Fruit fly (Drosophila melanogaster) whole organism, embryonic: ENCODE data around the gene alpha-Spec.

Source experiments
- B-H2 ChIP-seq: fragments of 200-800 bp; sonication (Bioruptor generic); optimal IDR thresholded peaks from 2 replicates; lab custom pipeline; 2018; ENCODE audit warnings: missing biosample characterization, mild to moderate bottlenecking, missing genetic modification characterization
- Bdp1 ChIP-seq: fragments of 200-800 bp; sonication (Bioruptor generic); optimal IDR thresholded peaks from 3 replicates; lab custom pipeline; 2016; ENCODE audit warnings: missing biosample characterization, missing genetic modification characterization
- CG10267 ChIP-seq: fragments of 200-800 bp; sonication (Bioruptor generic); optimal IDR thresholded peaks from 2 replicates; lab custom pipeline; 2018; ENCODE audit warnings: missing biosample characterization, mild to moderate bottlenecking, missing genetic modification characterization, moderate library complexity
- CG10979 ChIP-seq: fragments of 200-800 bp; sonication (Bioruptor generic); optimal IDR thresholded peaks from 2 replicates; lab custom pipeline; 2018; ENCODE audit warnings: missing biosample characterization, mild to moderate bottlenecking, missing genetic modification characterization, moderate library complexity
- CG11560 ChIP-seq: fragments of 200-800 bp; sonication (Bioruptor generic); IDR thresholded peaks from 3 replicates; pipeline ENCODE4 v1.3.6; 2022; ENCODE audit warnings: missing biosample characterization, missing genetic modification characterization
- CG11696 ChIP-seq: fragments of 200-800 bp; sonication (Bioruptor generic); IDR thresholded peaks from 2 replicates; pipeline ENCODE4 v1.3.6; 2022; ENCODE audit warnings: missing biosample characterization, missing genetic modification characterization
- CG13775 ChIP-seq: fragments of 200-800 bp; sonication (Bioruptor generic); optimal IDR thresholded peaks from 3 replicates; lab custom pipeline; 2017; ENCODE audit warnings: missing biosample characterization, mild to moderate bottlenecking, missing genetic modification characterization
- CG2129 ChIP-seq: fragments of 200-800 bp; sonication (Bioruptor generic); IDR thresholded peaks from 2 replicates; pipeline ENCODE4 v1.3.6; 2022; ENCODE audit warnings: missing biosample characterization, missing genetic modification characterization; ENCODE audit not compliant: partially characterized antibody
- CG2712 ChIP-seq: fragments of 200-800 bp; optimal IDR thresholded peaks from 3 replicates; lab custom pipeline; 2019; ENCODE audit warnings: missing biosample characterization, mild to moderate bottlenecking, missing genetic modification characterization, moderate library complexity
- CG2875 ChIP-seq: fragments of 200-800 bp; sonication (Bioruptor generic); optimal IDR thresholded peaks from 2 replicates; lab custom pipeline; 2017; ENCODE audit warnings: missing biosample characterization, mild to moderate bottlenecking, missing genetic modification characterization, missing genetic modification reagents
- CG30403 ChIP-seq: fragments of 200-800 bp; sonication (Bioruptor generic); optimal IDR thresholded peaks from 3 replicates; lab custom pipeline; 2016; ENCODE audit warnings: missing biosample characterization, missing genetic modification characterization
- CG34224 ChIP-seq: fragments of 200-800 bp; sonication (Bioruptor generic); IDR thresholded peaks from 3 replicates; pipeline ENCODE4 v1.3.6; 2022; ENCODE audit warnings: missing biosample characterization, missing genetic modification characterization; ENCODE audit not compliant: partially characterized antibody
- CG3847 ChIP-seq: fragments of 200-800 bp; sonication (Bioruptor generic); IDR thresholded peaks from 2 replicates; pipeline ENCODE4 v1.3.6; 2022; ENCODE audit warnings: missing biosample characterization, missing genetic modification characterization
- CG3995 ChIP-seq: fragments of 200-800 bp; sonication (Bioruptor generic); optimal IDR thresholded peaks from 3 replicates; lab custom pipeline; 2016; ENCODE audit warnings: missing biosample characterization, missing genetic modification characterization
- CG4404 ChIP-seq: fragments of 200-800 bp; sonication (Bioruptor generic); IDR thresholded peaks from 2 replicates; pipeline ENCODE4 v1.3.6; 2022; ENCODE audit warnings: missing biosample characterization, missing genetic modification characterization
- CG4424 ChIP-seq: fragments of 200-800 bp; sonication (Bioruptor generic); optimal IDR thresholded peaks from 3 replicates; lab custom pipeline; 2016; ENCODE audit warnings: missing biosample characterization, missing genetic modification characterization
- CG7928 ChIP-seq: fragments of 200-800 bp; sonication (Bioruptor generic); optimal IDR thresholded peaks from 2 replicates; lab custom pipeline; 2017; ENCODE audit warnings: missing biosample characterization, mild to moderate bottlenecking, missing genetic modification characterization
- CG7963 ChIP-seq: fragments of 200-800 bp; sonication (Bioruptor generic); IDR thresholded peaks from 3 replicates; pipeline ENCODE4 v1.3.6; 2022; ENCODE audit warnings: missing biosample characterization, missing genetic modification characterization; ENCODE audit not compliant: partially characterized antibody
- CG9437 ChIP-seq: fragments of 200-800 bp; sonication (Bioruptor generic); optimal IDR thresholded peaks from 2 replicates; lab custom pipeline; 2018; ENCODE audit warnings: missing biosample characterization, mild to moderate bottlenecking, missing genetic modification characterization
- CG9727 ChIP-seq: fragments of 200-800 bp; sonication (Bioruptor generic); optimal IDR thresholded peaks from 3 replicates; lab custom pipeline; 2017; ENCODE audit warnings: missing biosample characterization, mild to moderate bottlenecking, missing genetic modification characterization
- D ChIP-seq, 2 experiments: fragments of 200-800 bp in 1 of 2; fragments of >200 bp in 1 of 2; sonication (Bioruptor generic) in 1 of 2; optimal IDR thresholded peaks; 2 replicates in 1 of 2; 3 replicates in 1 of 2; lab custom pipeline; 2017; ENCODE audit warnings: mild to moderate bottlenecking in 1 of 2, missing biosample characterization in 1 of 2, missing genetic modification characterization in 1 of 2, missing genetic modification reagents in 1 of 2
- Doc2 ChIP-seq: fragments of 200-800 bp; sonication (Bioruptor generic); IDR thresholded peaks from 2 replicates; pipeline ENCODE4 v1.3.6; 2022; ENCODE audit warnings: missing biosample characterization, missing genetic modification characterization
- Dp ChIP-seq: fragments of 200-800 bp; sonication (Bioruptor generic); optimal IDR thresholded peaks from 2 replicates; lab custom pipeline; 2018; ENCODE audit warnings: missing biosample characterization, mild to moderate bottlenecking, missing genetic modification characterization, moderate library complexity
- ERR ChIP-seq: fragments of 200-800 bp; sonication (Bioruptor generic); optimal IDR thresholded peaks from 2 replicates; lab custom pipeline; 2016; ENCODE audit warnings: missing biosample characterization, missing genetic modification characterization
- Hey ChIP-seq: fragments of 200-800 bp; sonication (Bioruptor generic); optimal IDR thresholded peaks from 3 replicates; lab custom pipeline; 2018; ENCODE audit warnings: missing biosample characterization, mild to moderate bottlenecking, missing genetic modification characterization
- Hr78 ChIP-seq, 2 experiments: fragments of 200-800 bp in 1 of 2; fragments of >200 bp in 1 of 2; sonication (Bioruptor generic) in 1 of 2; optimal IDR thresholded peaks; 2 replicates each; lab custom pipeline; 2017 to 2019; ENCODE audit warnings: missing biosample characterization in 2 of 2, missing genetic modification characterization in 2 of 2, mild to moderate bottlenecking in 1 of 2, moderate library complexity in 1 of 2
- NK7.1 ChIP-seq: fragments of 200-800 bp; sonication (Bioruptor generic); optimal IDR thresholded peaks from 3 replicates; lab custom pipeline; 2016; ENCODE audit warnings: missing biosample characterization, missing genetic modification characterization
- Nf-YC ChIP-seq: fragments of 200-800 bp; optimal IDR thresholded peaks from 3 replicates; lab custom pipeline; 2019; ENCODE audit warnings: missing biosample characterization, mild to moderate bottlenecking, missing genetic modification characterization, moderate library complexity
- Opbp ChIP-seq: fragments of 200-800 bp; sonication (Bioruptor generic); IDR thresholded peaks from 3 replicates; pipeline ENCODE4 v1.3.6; 2022; ENCODE audit warnings: missing biosample characterization, missing genetic modification characterization; ENCODE audit not compliant: partially characterized antibody
- PHDP ChIP-seq: fragments of 200-800 bp; sonication (Bioruptor generic); optimal IDR thresholded peaks from 3 replicates; lab custom pipeline; 2018; ENCODE audit warnings: missing biosample characterization, mild to moderate bottlenecking, missing genetic modification characterization, moderate library complexity
- Side ChIP-seq: fragments of 200-800 bp; sonication (Bioruptor generic); optimal IDR thresholded peaks from 2 replicates; lab custom pipeline; 2016; ENCODE audit warnings: missing biosample characterization, missing genetic modification characterization
- Ssrp ChIP-seq: fragments of 200-800 bp; sonication (Bioruptor generic); optimal IDR thresholded peaks from 2 replicates; lab custom pipeline; 2018; ENCODE audit warnings: missing biosample characterization, mild to moderate bottlenecking, missing genetic modification characterization, moderate library complexity
- ac ChIP-seq: fragments of 200-800 bp; sonication (Bioruptor generic); optimal IDR thresholded peaks from 3 replicates; lab custom pipeline; 2017; ENCODE audit warnings: missing biosample characterization, mild to moderate bottlenecking, missing genetic modification characterization
- al ChIP-seq: fragments of 200-800 bp; sonication (Bioruptor generic); IDR thresholded peaks from 2 replicates; pipeline ENCODE4 v1.3.6; 2022; ENCODE audit warnings: missing biosample characterization, missing genetic modification characterization
- ara ChIP-seq: fragments of 200-800 bp; sonication (Bioruptor generic); IDR thresholded peaks from 2 replicates; pipeline ENCODE4 v1.3.6; 2022; ENCODE audit warnings: missing biosample characterization, missing genetic modification characterization
- danr ChIP-seq: fragments of 200-800 bp; sonication (Bioruptor generic); IDR thresholded peaks from 2 replicates; pipeline ENCODE4 v1.3.6; 2022; ENCODE audit warnings: missing biosample characterization, missing genetic modification characterization
- dysf ChIP-seq: fragments of 200-800 bp; sonication (Bioruptor generic); IDR thresholded peaks from 3 replicates; pipeline ENCODE4 v1.3.6; 2022; ENCODE audit warnings: missing biosample characterization, missing genetic modification characterization
- eyg ChIP-seq: fragments of 200-800 bp; sonication (Bioruptor generic); optimal IDR thresholded peaks from 3 replicates; lab custom pipeline; 2016; ENCODE audit warnings: missing biosample characterization, missing genetic modification characterization
- gcm ChIP-seq: fragments of 200-800 bp; sonication (Bioruptor generic); optimal IDR thresholded peaks from 2 replicates; lab custom pipeline; 2019; ENCODE audit warnings: missing biosample characterization, mild to moderate bottlenecking, missing genetic modification characterization, moderate library complexity
- grau ChIP-seq: fragments of 200-800 bp; optimal IDR thresholded peaks from 3 replicates; lab custom pipeline; 2019; ENCODE audit warnings: missing biosample characterization, mild to moderate bottlenecking, missing genetic modification characterization, moderate library complexity
- ind ChIP-seq: fragments of 200-800 bp; sonication (Bioruptor generic); optimal IDR thresholded peaks from 3 replicates; lab custom pipeline; 2016; ENCODE audit warnings: missing biosample characterization, missing genetic modification characterization
- lmd ChIP-seq: fragments of 200-800 bp; sonication (Bioruptor generic); IDR thresholded peaks from 2 replicates; pipeline ENCODE4 v1.3.6; 2022; ENCODE audit warnings: missing biosample characterization, missing genetic modification characterization
- peb ChIP-seq: fragments of 200-800 bp; sonication (Bioruptor generic); IDR thresholded peaks from 2 replicates; pipeline ENCODE4 v1.3.6; 2022; ENCODE audit warnings: missing biosample characterization, missing genetic modification characterization
- pho ChIP-seq: fragments of 200-800 bp; sonication (Bioruptor generic); optimal IDR thresholded peaks from 2 replicates; lab custom pipeline; 2016; ENCODE audit warnings: missing biosample characterization, missing genetic modification characterization
- sug ChIP-seq: fragments of 200-800 bp; optimal IDR thresholded peaks from 2 replicates; lab custom pipeline; 2019; ENCODE audit warnings: missing biosample characterization, mild to moderate bottlenecking, missing genetic modification characterization, moderate library complexity
- tll ChIP-seq, 2 experiments: fragments of 200-800 bp in 1 of 2; fragments of >200 bp in 1 of 2; sonication (Bioruptor generic) in 1 of 2; optimal IDR thresholded peaks; 2 replicates each; lab custom pipeline; 2017 to 2019; ENCODE audit warnings: missing biosample characterization in 2 of 2, missing genetic modification characterization in 2 of 2, mild to moderate bottlenecking in 1 of 2, moderate library complexity in 1 of 2
- unc-4 ChIP-seq: fragments of 200-800 bp; sonication (Bioruptor generic); IDR thresholded peaks from 2 replicates; pipeline ENCODE4 v1.3.6; 2022; ENCODE audit warnings: missing biosample characterization, missing genetic modification characterization; ENCODE audit not compliant: partially characterized antibody
- zf30C ChIP-seq: fragments of 200-800 bp; sonication (Bioruptor generic); optimal IDR thresholded peaks from 3 replicates; lab custom pipeline; 2018; ENCODE audit warnings: missing biosample characterization, mild to moderate bottlenecking, missing genetic modification characterization

Gene alpha-Spec

dm6 chr3L:1794943-1795696 is at the start of gene alpha-Spec, which contains the start of the genes dlt and Cdc37 (continued):
- TF ChIP-seq CG11560 (tag; lab: Robert Waterston, UW) (peak; percentile 90), grau (tag; lab: Kevin White, UChicago) (peak; percentile 48), danr (GFP tag; lab: Robert Waterston, UW) (no peak), Nf-YC (tag; lab: Kevin White, UChicago) (peak; percentile 58), CG3847 (GFP tag; lab: Robert Waterston, UW) (0 out of 2 replicates have a peak, but pooled peaks have one; percentile 10), Dp (peak; percentile 47), gcm (GFP tag; lab: Kevin White, UChicago) (no peak), CG7928 (GFP tag; lab: Kevin White, UChicago) (peak; percentile 34), al (GFP tag; lab: Robert Waterston, UW) (no peak), Hey (tag; lab: Kevin White, UChicago) (no peak), CG2875 (peak; percentile 34), CG3995 (GFP tag; lab: Kevin White, UChicago) (peak; percentile 52), zf30C (GFP tag; lab: Kevin White, UChicago) (no peak), CG2712 (tag; lab: Kevin White, UChicago) (peak; percentile 66), CG10979 (tag; lab: Kevin White, UChicago) (peak; percentile 1), B-H2 (GFP tag; lab: Kevin White, UChicago) (no peak), Doc2 (GFP tag; lab: Robert Waterston, UW) (no peak), CG9437 (GFP tag; lab: Kevin White, UChicago) (peak; percentile 5), Opbp (GFP tag; lab: Robert Waterston, UW) (peak; percentile 74), PHDP (tag; lab: Kevin White, UChicago) (peak; percentile 19), sug (tag; lab: Kevin White, UChicago) (peak; percentile 38), pho (no peak), Bdp1 (GFP tag; lab: Kevin White, UChicago) (no peak), eyg (peak; percentile 34), CG4424 (GFP tag; lab: Kevin White, UChicago) (peak; percentile 24), CG7963 (GFP tag; lab: Robert Waterston, UW) (peak; percentile 79), dysf (GFP tag; lab: Robert Waterston, UW) (0 out of 3 replicates have a peak, but pooled peaks have one; percentile 16), tll (GFP tag; optimal IDR thresholded peaks at IDR 0.05; lab: Kevin White, UChicago) (no peak), CG10267 (tag; lab: Kevin White, UChicago) (peak; percentile 79), ac (GFP tag; lab: Kevin White, UChicago) (no peak), CG11696 (no peak), Side (peak; percentile 30), D (optimal IDR thresholded peaks at IDR 0.05; lab: Kevin White, UChicago) (no peak), D (GFP tag; optimal IDR thresholded peaks at IDR 0.05; lab: Kevin White, UChicago) (no peak), ara (GFP tag; lab: Robert Waterston, UW) (no peak), peb (GFP tag; lab: Robert Waterston, UW) (no peak), NK7.1 (no peak), CG30403 (GFP tag; lab: Kevin White, UChicago) (peak; percentile 20), CG13775 (GFP tag; lab: Kevin White, UChicago) (peak; percentile 39), Hr78 (GFP tag; optimal IDR thresholded peaks at IDR 0.05; lab: Kevin White, UChicago) (peak in 1 of 2 experiments; percentile 15), Ssrp (tag; lab: Kevin White, UChicago) (no peak), CG2129 (GFP tag; lab: Robert Waterston, UW) (peak; percentile 38; the same call in 1 of the 2 replicates), CG4404 (GFP tag; lab: Robert Waterston, UW) (no peak), unc-4 (GFP tag; lab: Robert Waterston, UW) (peak; percentile 82), lmd (GFP tag; lab: Robert Waterston, UW) (peak; percentile 24; the same call in 1 of the 2 replicates), CG34224 (GFP tag; lab: Robert Waterston, UW) (peak; percentile 73; the same call in 2 of the 3 replicates), ERR (GFP tag; lab: Kevin White, UChicago) (no peak), CG9727 (GFP tag; lab: Kevin White, UChicago) (peak; percentile 10), ind (GFP tag; lab: Kevin White, UChicago) (no peak)
